Fruit fly (Drosophila melanogaster) whole organism, embryonic: Measurements from ENCODE around the gene CG14535.

Experiments
- CG10959 ChIP-seq: fragments of 200-800 bp; sonication (Bioruptor generic); IDR thresholded peaks from 2 replicates; pipeline ENCODE4 v1.3.6; 2022; ENCODE audit warnings: missing biosample characterization, missing genetic modification characterization
- CG11247 ChIP-seq: fragments of 200-800 bp; sonication (Bioruptor generic); IDR thresholded peaks from 2 replicates; pipeline ENCODE4 v1.3.6; 2022; ENCODE audit warnings: missing biosample characterization, missing genetic modification characterization
- CG11560 ChIP-seq: fragments of 200-800 bp; sonication (Bioruptor generic); IDR thresholded peaks from 3 replicates; pipeline ENCODE4 v1.3.6; 2022; ENCODE audit warnings: missing biosample characterization, missing genetic modification characterization
- CG14710 ChIP-seq: fragments of 200-800 bp; sonication (Bioruptor generic); optimal IDR thresholded peaks from 3 replicates; lab custom pipeline; 2019; ENCODE audit warnings: missing biosample characterization, mild to moderate bottlenecking, missing genetic modification characterization, moderate library complexity
- CG15601 ChIP-seq: fragments of 200-800 bp; sonication (Bioruptor generic); optimal IDR thresholded peaks from 3 replicates; lab custom pipeline; 2019; ENCODE audit warnings: missing biosample characterization, mild to moderate bottlenecking, missing genetic modification characterization, moderate library complexity
- CG16813 ChIP-seq: fragments of 200-800 bp; sonication (Bioruptor generic); IDR thresholded peaks from 3 replicates; pipeline ENCODE4 v1.3.6; 2022; ENCODE audit warnings: missing biosample characterization, missing genetic modification characterization; ENCODE audit not compliant: partially characterized antibody
- CG17385 ChIP-seq: fragments of 200-800 bp; sonication (Bioruptor generic); optimal IDR thresholded peaks from 3 replicates; lab custom pipeline; 2018; ENCODE audit warnings: missing biosample characterization, mild to moderate bottlenecking, missing genetic modification characterization
- CG3163 ChIP-seq: fragments of 200-800 bp; sonication (Bioruptor generic); optimal IDR thresholded peaks from 3 replicates; lab custom pipeline; 2016; ENCODE audit warnings: missing biosample characterization, missing genetic modification characterization
- CG3995 ChIP-seq: fragments of 200-800 bp; sonication (Bioruptor generic); optimal IDR thresholded peaks from 3 replicates; lab custom pipeline; 2016; ENCODE audit warnings: missing biosample characterization, missing genetic modification characterization
- CG4282 ChIP-seq: fragments of 200-800 bp; sonication (Bioruptor generic); optimal IDR thresholded peaks from 2 replicates; lab custom pipeline; 2016; ENCODE audit warnings: missing biosample characterization, missing genetic modification characterization
- CG4404 ChIP-seq: fragments of 200-800 bp; sonication (Bioruptor generic); IDR thresholded peaks from 2 replicates; pipeline ENCODE4 v1.3.6; 2022; ENCODE audit warnings: missing biosample characterization, missing genetic modification characterization
- CG7963 ChIP-seq: fragments of 200-800 bp; sonication (Bioruptor generic); IDR thresholded peaks from 3 replicates; pipeline ENCODE4 v1.3.6; 2022; ENCODE audit warnings: missing biosample characterization, missing genetic modification characterization; ENCODE audit not compliant: partially characterized antibody
- CG8478 ChIP-seq: fragments of >200 bp; optimal IDR thresholded peaks from 2 replicates; lab custom pipeline; 2018
- CG9437 ChIP-seq: fragments of 200-800 bp; sonication (Bioruptor generic); optimal IDR thresholded peaks from 2 replicates; lab custom pipeline; 2018; ENCODE audit warnings: missing biosample characterization, mild to moderate bottlenecking, missing genetic modification characterization
- Dek ChIP-seq: fragments of 200-800 bp; sonication (Bioruptor generic); optimal IDR thresholded peaks from 3 replicates; lab custom pipeline; 2019; ENCODE audit warnings: missing biosample characterization, mild to moderate bottlenecking, missing genetic modification characterization, moderate library complexity
- GATAe ChIP-seq: fragments of 200-800 bp; sonication (Bioruptor generic); conservative IDR thresholded peaks from 2 replicates; pipeline ENCODE4 v1.3.6; 2022; ENCODE audit warnings: missing biosample characterization, missing genetic modification characterization
- Gsc ChIP-seq: fragments of 200-800 bp; sonication (Bioruptor generic); IDR thresholded peaks from 2 replicates; pipeline ENCODE4 v1.3.6; 2022; ENCODE audit warnings: missing biosample characterization, missing genetic modification characterization
- HLHmδ ChIP-seq: fragments of 200-800 bp; sonication (Bioruptor generic); optimal IDR thresholded peaks from 2 replicates; lab custom pipeline; 2018; ENCODE audit warnings: missing biosample characterization, mild to moderate bottlenecking, missing genetic modification characterization, moderate library complexity
- Hr3 ChIP-seq: fragments of 200-800 bp; sonication (Bioruptor generic); optimal IDR thresholded peaks from 3 replicates; lab custom pipeline; 2016; ENCODE audit warnings: missing biosample characterization, missing genetic modification characterization
- Jarid2 ChIP-seq: fragments of 200-800 bp; sonication (Bioruptor generic); optimal IDR thresholded peaks from 3 replicates; lab custom pipeline; 2017; ENCODE audit warnings: mild to moderate bottlenecking, missing biosample characterization, missing genetic modification reagents, missing genetic modification characterization
- MESR4 ChIP-seq: fragments of 200-800 bp; sonication (Bioruptor generic); optimal IDR thresholded peaks from 2 replicates; lab custom pipeline; 2018; ENCODE audit warnings: missing biosample characterization, mild to moderate bottlenecking, missing genetic modification characterization, moderate library complexity
- Mad ChIP-seq: fragments of 200-800 bp; sonication (Bioruptor generic); optimal IDR thresholded peaks from 2 replicates; lab custom pipeline; 2016; ENCODE audit warnings: missing biosample characterization, missing genetic modification characterization
- Meics ChIP-seq: fragments of 200-800 bp; sonication (Bioruptor generic); optimal IDR thresholded peaks from 2 replicates; lab custom pipeline; 2017; ENCODE audit warnings: missing biosample characterization, mild to moderate bottlenecking, missing genetic modification characterization
- Pdp1 ChIP-seq, 2 experiments: fragments of 200-800 bp; sonication (Bioruptor generic); optimal IDR thresholded peaks; 3 replicates each; lab custom pipeline; 2016; ENCODE audit warnings: missing biosample characterization in 2 of 2, missing genetic modification characterization in 2 of 2, mild to moderate bottlenecking in 1 of 2, moderate library complexity in 1 of 2
- Sry-δ ChIP-seq: fragments of 200-800 bp; sonication (Bioruptor generic); optimal IDR thresholded peaks from 2 replicates; lab custom pipeline; 2016; ENCODE audit warnings: missing biosample characterization, missing genetic modification characterization
- Ssrp ChIP-seq: fragments of 200-800 bp; sonication (Bioruptor generic); optimal IDR thresholded peaks from 2 replicates; lab custom pipeline; 2018; ENCODE audit warnings: missing biosample characterization, mild to moderate bottlenecking, missing genetic modification characterization, moderate library complexity
- Trl ChIP-seq, 3 experiments: fragments of >200 bp in 2 of 3; fragments of 200-800 bp in 1 of 3; sonication (Bioruptor generic) in 1 of 3; optimal IDR thresholded peaks; 2 replicates in 1 of 3; 3 replicates in 2 of 3; lab custom pipeline; 2016 to 2017; ENCODE audit warnings: missing biosample characterization in 1 of 3, missing genetic modification characterization in 1 of 3
- ap ChIP-seq: fragments of 200-800 bp; sonication (Bioruptor generic); IDR thresholded peaks from 2 replicates; pipeline ENCODE4 v1.3.6; 2022; ENCODE audit warnings: missing biosample characterization, missing genetic modification characterization
- bbx ChIP-seq: fragments of 200-800 bp; sonication (Bioruptor generic); IDR thresholded peaks from 2 replicates; pipeline ENCODE4 v1.3.6; 2022; ENCODE audit warnings: missing biosample characterization, missing genetic modification characterization; ENCODE audit not compliant: partially characterized antibody
- btn ChIP-seq: fragments of 200-800 bp; sonication (Bioruptor generic); optimal IDR thresholded peaks from 2 replicates; lab custom pipeline; 2016; ENCODE audit warnings: missing biosample characterization, missing genetic modification characterization
- dati ChIP-seq: fragments of 200-800 bp; sonication (Bioruptor generic); IDR thresholded peaks from 2 replicates; pipeline ENCODE4 v1.3.6; 2022; ENCODE audit warnings: missing biosample characterization, missing genetic modification characterization
- dmrt11E ChIP-seq: fragments of 200-800 bp; sonication (Bioruptor generic); optimal IDR thresholded peaks from 3 replicates; lab custom pipeline; 2018; ENCODE audit warnings: missing biosample characterization, mild to moderate bottlenecking, missing genetic modification characterization, moderate library complexity
- gfzf ChIP-seq: fragments of 200-800 bp; sonication (Bioruptor generic); optimal IDR thresholded peaks from 2 replicates; lab custom pipeline; 2016; ENCODE audit warnings: missing biosample characterization, mild to moderate bottlenecking, missing genetic modification characterization, moderate library complexity
- ham ChIP-seq: fragments of 200-800 bp; sonication (Bioruptor generic); IDR thresholded peaks from 2 replicates; pipeline ENCODE4 v1.3.6; 2022; ENCODE audit warnings: missing biosample characterization, missing genetic modification characterization
- kay ChIP-seq: fragments of 200-800 bp; sonication (Bioruptor generic); optimal IDR thresholded peaks from 2 replicates; lab custom pipeline; 2016; ENCODE audit warnings: missing biosample characterization, missing genetic modification characterization
- maf-S ChIP-seq: fragments of 200-800 bp; sonication (Bioruptor generic); optimal IDR thresholded peaks from 2 replicates; lab custom pipeline; 2016; ENCODE audit warnings: missing biosample characterization, missing genetic modification characterization
- nau ChIP-seq: fragments of 200-800 bp; sonication (Bioruptor generic); optimal IDR thresholded peaks from 3 replicates; lab custom pipeline; 2017; ENCODE audit warnings: missing biosample characterization, mild to moderate bottlenecking, missing genetic modification characterization, missing genetic modification reagents
- nom ChIP-seq: fragments of 200-800 bp; sonication (Bioruptor generic); optimal IDR thresholded peaks from 2 replicates; lab custom pipeline; 2017; ENCODE audit warnings: missing biosample characterization, missing genetic modification characterization, mild to moderate bottlenecking, moderate library complexity, missing genetic modification reagents
- oc ChIP-seq: fragments of 200-800 bp; sonication (Bioruptor generic); optimal IDR thresholded peaks from 2 replicates; lab custom pipeline; 2018; ENCODE audit warnings: missing biosample characterization, mild to moderate bottlenecking, missing genetic modification characterization, moderate library complexity
- otp ChIP-seq: fragments of 200-800 bp; sonication (Bioruptor generic); IDR thresholded peaks from 3 replicates; pipeline ENCODE4, ENCODE4 v1.3.6; 2022; ENCODE audit warnings: missing biosample characterization, missing genetic modification characterization
- p53 ChIP-seq: fragments of 200-800 bp; sonication (Bioruptor generic); optimal IDR thresholded peaks from 2 replicates; lab custom pipeline; 2016; ENCODE audit warnings: missing biosample characterization, missing genetic modification characterization
- pfk ChIP-seq: fragments of 200-800 bp; sonication (Bioruptor generic); optimal IDR thresholded peaks from 2 replicates; lab custom pipeline; 2018; ENCODE audit warnings: missing biosample characterization, mild to moderate bottlenecking, missing genetic modification characterization, moderate library complexity
- sima ChIP-seq: fragments of 200-800 bp; sonication (Bioruptor generic); optimal IDR thresholded peaks from 2 replicates; lab custom pipeline; 2016; ENCODE audit warnings: missing biosample characterization, missing genetic modification characterization
- sna ChIP-seq: fragments of 200-800 bp; sonication (Bioruptor generic); IDR thresholded peaks from 2 replicates; pipeline ENCODE4 v1.3.6; 2022; ENCODE audit warnings: missing biosample characterization, missing genetic modification characterization; ENCODE audit not compliant: partially characterized antibody
- sob ChIP-seq: fragments of 200-800 bp; sonication (Bioruptor generic); IDR thresholded peaks from 2 replicates; pipeline ENCODE4 v1.3.6; 2022; ENCODE audit warnings: missing biosample characterization, missing genetic modification characterization
- tup ChIP-seq: fragments of 200-800 bp; sonication (Bioruptor generic); optimal IDR thresholded peaks from 2 replicates; lab custom pipeline; 2016; ENCODE audit warnings: missing biosample characterization, mild to moderate bottlenecking, missing genetic modification characterization, moderate library complexity
- vnd ChIP-seq: fragments of 200-800 bp; sonication (Bioruptor generic); IDR thresholded peaks from 3 replicates; pipeline ENCODE4 v1.3.6; 2022; ENCODE audit warnings: missing biosample characterization, missing genetic modification characterization; ENCODE audit not compliant: partially characterized antibody
- zen2 ChIP-seq: fragments of 200-800 bp; sonication (Bioruptor generic); IDR thresholded peaks from 3 replicates; pipeline ENCODE4 v1.3.6; 2022; ENCODE audit warnings: missing biosample characterization, missing genetic modification characterization; ENCODE audit not compliant: partially characterized antibody
- zf30C ChIP-seq: fragments of 200-800 bp; sonication (Bioruptor generic); optimal IDR thresholded peaks from 3 replicates; lab custom pipeline; 2018; ENCODE audit warnings: missing biosample characterization, mild to moderate bottlenecking, missing genetic modification characterization

CG14535 gene

dm6 chr2L:7889029-7889428 is 33.8 kb upstream of the CG14535 start, which contains the start of gene Spn28Da:
Gene Spn28Da (minus strand): TSS chr2L:7889129.
- TF ChIP-seq zen2 (GFP tag; lab: Robert Waterston, UW) (no peak), Hr3 (no peak), ap (GFP tag; lab: Robert Waterston, UW) (no peak)

- TF ChIP-seq Mad (GFP tag; lab: Kevin White, UChicago) (no peak), ham (GFP tag; lab: Robert Waterston, UW) (no peak), CG4282 (GFP tag; lab: Kevin White, UChicago) (no peak), GATAe (GFP tag; lab: Robert Waterston, UW) (no peak), CG11247 (GFP tag; lab: Robert Waterston, UW) (no peak), nom (GFP tag; lab: Kevin White, UChicago) (peak; percentile 7), CG7963 (GFP tag; lab: Robert Waterston, UW) (no peak), nau (no peak), CG16813 (no peak), tup (GFP tag; lab: Kevin White, UChicago) (no peak), Dek (tag; lab: Kevin White, UChicago) (no peak), sima (GFP tag; lab: Kevin White, UChicago) (no peak), CG15601 (tag; lab: Kevin White, UChicago) (no peak), CG17385 (GFP tag; lab: Kevin White, UChicago) (no peak), kay (no peak), pfk (peak; percentile 28), Gsc (no peak), CG3163 (GFP tag; lab: Kevin White, UChicago) (peak; percentile 65), MESR4 (no peak), Jarid2 (GFP tag; lab: Kevin White, UChicago) (peak; percentile 14), dati (GFP tag; lab: Robert Waterston, UW) (no peak), CG14710 (tag; lab: Kevin White, UChicago) (no peak), Ssrp (no peak), dmrt11E (tag; lab: Kevin White, UChicago) (no peak), p53 (GFP tag; lab: Kevin White, UChicago) (no peak), Meics (GFP tag; lab: Kevin White, UChicago) (no peak), Trl (optimal IDR thresholded peaks at IDR 0.05; lab: Kevin White, UChicago) (peak; percentile 49 to 63), Trl (GFP tag; optimal IDR thresholded peaks at IDR 0.05; lab: Kevin White, UChicago) (no peak), CG4404 (GFP tag; lab: Robert Waterston, UW) (no peak), btn (GFP tag; lab: Kevin White, UChicago) (no peak), oc (tag; lab: Kevin White, UChicago) (no peak), CG11560 (tag; lab: Robert Waterston, UW) (no peak), zf30C (GFP tag; lab: Kevin White, UChicago) (no peak), CG8478 (lab: Kevin White, UChicago) (no peak), otp (GFP tag; lab: Robert Waterston, UW) (no peak), CG10959 (no peak), HLHmδ (GFP tag; lab: Kevin White, UChicago) (no peak)
Measured at dm6 chr2L:7887333-7887732, 32.1 kb upstream of the CG14535 start, which contains the start of gene CG7102. Gene CG7102 (minus strand): TSS chr2L:7887513.

- peak; percentile 23 for TF ChIP-seq Sry-δ
- peak; percentile 59; the same call in 2 of the 3 replicates for TF ChIP-seq CG7963 (GFP tag; lab: Robert Waterston, UW)
- TF ChIP-seq CG16813, result peak; percentile 69
- TF ChIP-seq gfzf (GFP tag; lab: Kevin White, UChicago), result peak; percentile 18
- peak; percentile 65; the same call in 2 of the 3 replicates for TF ChIP-seq vnd
- peak; percentile 80 for TF ChIP-seq bbx
- peak; percentile 63 for TF ChIP-seq CG3995 (GFP tag; lab: Kevin White, UChicago)
- no peak for TF ChIP-seq sob
- TF ChIP-seq CG9437 (GFP tag; lab: Kevin White, UChicago), result peak; percentile 92
- peak in 1 of 2 experiments; percentile 92 for TF ChIP-seq Pdp1 (GFP tag; optimal IDR thresholded peaks at IDR 0.05; lab: Kevin White, UChicago)
- peak; percentile 73 for TF ChIP-seq sna (GFP tag; lab: Robert Waterston, UW)
- no peak for TF ChIP-seq maf-S (GFP tag; lab: Kevin White, UChicago)
Measured at dm6 chr2L:7885952-7886351, 30.7 kb upstream of the CG14535 start.
